Fruit fly (Drosophila melanogaster) whole organism, adult: ENCODE data around the gene Tpi.

ENCODE experiments used
- CG14711 ChIP-seq: fragments of 200-800 bp; sonication (Bioruptor generic); optimal IDR thresholded peaks from 2 replicates; lab custom pipeline; 2018; ENCODE audit warnings: missing biosample characterization, mild to moderate bottlenecking, missing genetic modification characterization, moderate library complexity
- CG1620 ChIP-seq: fragments of 200-800 bp; sonication (Bioruptor generic); optimal IDR thresholded peaks from 2 replicates; lab custom pipeline; 2016; ENCODE audit warnings: missing biosample characterization, missing genetic modification characterization
- CG33017 ChIP-seq: fragments of 200-800 bp; sonication (Bioruptor generic); optimal IDR thresholded peaks from 2 replicates; lab custom pipeline; 2018; ENCODE audit warnings: missing biosample characterization, mild to moderate bottlenecking, missing genetic modification characterization, moderate library complexity
- Clk ChIP-seq: fragments of 200-800 bp; sonication (Bioruptor generic); optimal IDR thresholded peaks from 2 replicates; lab custom pipeline; 2017; ENCODE audit warnings: missing biosample characterization, missing genetic modification characterization
- Mnt ChIP-seq: fragments of 200-800 bp; sonication (Bioruptor generic); optimal IDR thresholded peaks from 2 replicates; lab custom pipeline; 2016; ENCODE audit warnings: missing biosample characterization, mild to moderate bottlenecking, missing genetic modification characterization
- cnc ChIP-seq, 2 experiments: fragments of >200 bp; optimal IDR thresholded peaks; 2 replicates each; lab custom pipeline; 2017
- kay ChIP-seq: fragments of 200-800 bp; sonication (Bioruptor generic); peaks from one replicate; lab custom pipeline; 2016; ENCODE audit warnings: missing biosample characterization, missing genetic modification characterization, borderline replicate concordance
- ovo ChIP-seq: fragments of 200-800 bp; sonication (Bioruptor generic); optimal IDR thresholded peaks from 2 replicates; lab custom pipeline; 2016; ENCODE audit warnings: missing biosample characterization, missing genetic modification characterization
- tj ChIP-seq: fragments of 200-800 bp; sonication (Bioruptor generic); optimal IDR thresholded peaks from 3 replicates; lab custom pipeline; 2017; ENCODE audit warnings: missing biosample characterization, mild to moderate bottlenecking, missing genetic modification characterization, moderate library complexity

DNA sequence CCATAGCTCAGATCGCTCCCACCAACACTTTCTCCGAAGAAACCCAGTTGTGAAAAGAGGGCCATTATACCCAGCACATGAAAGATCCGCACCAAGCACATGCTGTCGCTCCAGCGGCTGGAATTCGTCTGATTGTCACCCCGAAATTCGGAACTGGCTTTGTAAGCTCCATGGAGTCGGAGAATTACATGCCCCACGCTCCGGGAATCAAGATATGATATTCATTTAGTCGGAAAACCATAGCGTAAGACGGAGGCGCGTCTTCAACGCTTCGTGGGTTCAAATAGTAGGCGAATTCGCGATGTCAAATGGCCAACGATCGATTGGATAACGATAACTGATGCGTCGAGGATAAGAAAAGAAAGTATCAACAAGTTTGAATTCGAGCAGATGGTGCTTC is 9.8 kb downstream of the Tpi start, which contains the start of gene CG45073:
- TF ChIP-seq CG14711 (tag; lab: Kevin White, UChicago) (no peak), cnc (optimal IDR thresholded peaks at IDR 0.05; lab: Kevin White, UChicago) (no peak), CG1620 (GFP tag; lab: Kevin White, UChicago) (no peak), CG33017 (tag; lab: Kevin White, UChicago) (no peak), tj (GFP tag; lab: Kevin White, UChicago) (no peak), Clk (no peak), kay (GFP tag; lab: Kevin White, UChicago) (no peak), ovo (GFP tag; lab: Kevin White, UChicago) (no peak), Mnt (GFP tag; lab: Kevin White, UChicago) (no peak)
